Worm (Caenorhabditis elegans): Measurements from ENCODE around the gene lips-11.

The lips-11 gene

DNA sequence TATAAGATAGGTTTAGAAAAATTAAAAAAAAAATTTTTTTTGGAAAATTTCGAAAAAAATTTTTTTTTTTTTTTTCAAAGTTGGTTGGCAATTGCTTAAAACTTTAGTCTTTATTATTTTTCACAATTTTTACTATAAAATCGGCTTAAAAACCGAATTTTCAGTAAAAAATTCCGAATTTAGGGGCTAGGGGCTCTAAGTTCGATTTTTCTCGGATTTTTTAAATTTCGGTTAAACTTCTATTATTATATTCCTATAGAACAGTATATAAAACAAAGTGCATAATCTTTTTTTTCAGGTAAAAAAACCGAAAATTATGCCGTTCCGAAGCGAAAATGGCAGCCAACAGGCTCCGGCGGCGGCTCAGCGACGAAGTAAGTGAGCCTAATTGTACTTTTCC is 25.7 kb upstream of the lips-11 start, which contains the start of gene pod-2:
TSS of gene pod-2 (plus strand) at position 301 of the 400 bp plus-strand sequence.
- TF ChIP-seq rnt-1 (tag; optimal IDR thresholded peaks at IDR 0.05): no peak
- no peak for TF ChIP-seq fkh-10 (GFP tag; optimal IDR thresholded peaks at IDR 0.05)
- no peak for TF ChIP-seq nhr-19 (GFP tag; conservative IDR thresholded peaks at IDR 0.05)
- TF ChIP-seq lin-35 (GFP tag; optimal IDR thresholded peaks at IDR 0.05): no peak
- TF ChIP-seq egl-27 (tag; optimal IDR thresholded peaks at IDR 0.05): no peak
- no peak for TF ChIP-seq blmp-1 (tag; optimal IDR thresholded peaks at IDR 0.05)
- no peak for TF ChIP-seq nhr-237 (tag; optimal IDR thresholded peaks at IDR 0.05)
- TF ChIP-seq efl-3 (GFP tag; optimal IDR thresholded peaks at IDR 0.05): no peak
- no peak for TF ChIP-seq ceh-8 (GFP tag; optimal IDR thresholded peaks at IDR 0.05)
- TF ChIP-seq irx-1 (tag; optimal IDR thresholded peaks at IDR 0.05): no peak
- no peak for TF ChIP-seq tbx-2 (tag; optimal IDR thresholded peaks at IDR 0.05)
- TF ChIP-seq sptf-1 (tag; optimal IDR thresholded peaks at IDR 0.05): no peak
- TF ChIP-seq nhr-12 (tag; optimal IDR thresholded peaks at IDR 0.05): no peak
- TF ChIP-seq efl-1 (optimal IDR thresholded peaks at IDR 0.05): no peak
- TF ChIP-seq efl-1 (GFP tag; optimal IDR thresholded peaks at IDR 0.05 in 1 of 2): no peak
- no peak for TF ChIP-seq lir-3 (tag; optimal IDR thresholded peaks at IDR 0.05; ENCODE audit: poor library complexity)

DNA sequence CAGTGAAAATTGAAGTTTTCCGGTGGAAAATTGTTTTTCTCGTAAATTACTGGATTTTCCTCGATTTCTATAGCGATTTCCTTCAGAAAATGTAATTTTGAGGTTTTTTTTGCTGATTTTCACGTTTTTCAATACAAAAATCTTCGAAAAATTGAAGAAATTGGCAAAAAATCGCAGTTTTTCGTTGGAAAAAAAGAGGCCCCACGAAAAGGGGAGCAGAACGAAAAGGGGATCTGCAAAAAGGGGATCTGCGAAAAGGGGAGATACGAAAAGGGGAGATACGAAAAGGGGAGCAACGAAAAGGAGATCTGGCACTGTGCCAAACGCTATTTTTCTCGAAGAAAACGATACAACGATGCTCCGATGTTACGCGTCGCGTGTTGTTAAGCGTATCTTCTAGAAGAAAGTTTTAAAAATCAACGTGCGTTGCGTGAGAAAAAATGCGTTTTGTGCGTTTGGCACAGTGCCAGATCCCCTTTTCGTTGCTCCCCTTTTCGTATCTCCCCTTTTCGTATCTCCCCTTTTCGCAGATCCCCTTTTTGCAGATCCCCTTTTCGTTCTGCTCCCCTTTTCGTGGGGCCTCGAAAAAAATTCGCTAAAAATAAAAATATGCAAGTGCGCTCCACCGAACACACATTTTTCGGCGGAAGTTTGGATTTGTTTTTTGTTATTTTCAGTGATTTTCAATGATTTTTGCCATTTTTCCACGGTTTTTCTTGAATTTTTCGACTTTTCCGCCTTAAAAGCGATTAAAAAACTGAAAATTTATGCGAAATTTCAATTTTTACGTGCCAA is 23.7 kb upstream of the lips-11 start:
- peak in 1 of 2 experiments; percentile 50 for TF ChIP-seq lsy-2 (tag; optimal IDR thresholded peaks at IDR 0.05)
- TF ChIP-seq xbp-1 (tag; optimal IDR thresholded peaks at IDR 0.05): peak; percentile 45
- peak; percentile 15 to 36 (median 16) for TF ChIP-seq ceh-82 (tag; optimal IDR thresholded peaks at IDR 0.05)
- TF ChIP-seq nhr-20 (tag; optimal IDR thresholded peaks at IDR 0.05): peak; percentile 53
- peak; percentile 88 for TF ChIP-seq rnt-1 (tag; optimal IDR thresholded peaks at IDR 0.05)
- peak; percentile 49 for TF ChIP-seq pax-3 (tag; optimal IDR thresholded peaks at IDR 0.05)
- TF ChIP-seq ceh-88 (GFP tag; IDR thresholded peaks at IDR 0.05): peak; percentile 71
- peak; percentile 71 for TF ChIP-seq nhr-85 (tag)
- peak; percentile 24 for TF ChIP-seq mep-1 (tag; optimal IDR thresholded peaks at IDR 0.05)
- TF ChIP-seq blmp-1 (tag; optimal IDR thresholded peaks at IDR 0.05): peak; percentile 31
- peak; percentile 71 for TF ChIP-seq nhr-47 (tag; optimal IDR thresholded peaks at IDR 0.05)
- TF ChIP-seq ztf-11 (tag; optimal IDR thresholded peaks at IDR 0.05): peak in 1 of 2 experiments; percentile 77
- peak; percentile 39 for TF ChIP-seq sox-4 (tag; optimal IDR thresholded peaks at IDR 0.05)
- peak; percentile 50 to 76 for TF ChIP-seq efl-1 (optimal IDR thresholded peaks at IDR 0.05)
- TF ChIP-seq efl-1 (GFP tag; optimal IDR thresholded peaks at IDR 0.05 in 1 of 2): peak; percentile 84 to 98
- TF ChIP-seq lin-15B (tag; optimal IDR thresholded peaks at IDR 0.05): peak; percentile 34
- peak; percentile 76 for TF ChIP-seq mab-9 (GFP tag; IDR thresholded peaks at IDR 0.05)
- peak; percentile 50 to 91 for TF ChIP-seq lin-35 (GFP tag; optimal IDR thresholded peaks at IDR 0.05)
- TF ChIP-seq egl-13 (tag; optimal IDR thresholded peaks at IDR 0.05): peak; percentile 49
- peak; percentile 62 for TF ChIP-seq unc-98 (GFP tag; IDR thresholded peaks at IDR 0.05)
- peak; percentile 67 for TF ChIP-seq fkh-8 (tag; optimal IDR thresholded peaks at IDR 0.05)
- TF ChIP-seq swsn-7 (tag; optimal IDR thresholded peaks at IDR 0.05): peak; percentile 40
- TF ChIP-seq nhr-71 (tag; optimal IDR thresholded peaks at IDR 0.05): peak; percentile 67
- peak; percentile 49 for TF ChIP-seq nhr-90 (tag; optimal IDR thresholded peaks at IDR 0.05; ENCODE audit: poor library complexity)
- TF ChIP-seq grh-1 (GFP tag; IDR thresholded peaks at IDR 0.05): 0 out of 2 replicates have a peak, but pooled peaks have one; percentile 23
- peak; percentile 41 for TF ChIP-seq lin-13 (GFP tag; optimal IDR thresholded peaks at IDR 0.05)
- peak; percentile 46 for TF ChIP-seq unc-86 (tag; optimal IDR thresholded peaks at IDR 0.05)
- peak in 1 of 6 experiments; percentile 31 for TF ChIP-seq elt-3 (tag; optimal IDR thresholded peaks at IDR 0.05)
- TF ChIP-seq ceh-8 (GFP tag; optimal IDR thresholded peaks at IDR 0.05): peak; percentile 12
- TF ChIP-seq C16A3.4 (tag; optimal IDR thresholded peaks at IDR 0.05): peak; percentile 32
- TF ChIP-seq nhr-19 (GFP tag; conservative IDR thresholded peaks at IDR 0.05): peak; percentile 67
- TF ChIP-seq isw-1 (GFP tag; IDR thresholded peaks at IDR 0.05): peak; percentile 69
- TF ChIP-seq lin-14 (GFP tag; optimal IDR thresholded peaks at IDR 0.05): peak; percentile 56
- peak; percentile 49 for TF ChIP-seq snu-23 (GFP tag; optimal IDR thresholded peaks at IDR 0.05)
- peak; percentile 44 for TF ChIP-seq tbx-2 (tag; optimal IDR thresholded peaks at IDR 0.05)
- TF ChIP-seq dpl-1 (GFP tag; optimal IDR thresholded peaks at IDR 0.05): peak; percentile 61 to 83 (median 75)
- TF ChIP-seq dsc-1 (tag; optimal IDR thresholded peaks at IDR 0.05): peak; percentile 25

All from whole organism, L1 larva.